Fruit fly (Drosophila melanogaster) whole organism, embryonic: ENCODE results near the gene CG42488.
A peak's percentile ranks its signal among the peaks of the same experiment; 100 is the strongest.

ENCODE experiments used
- Adf1 ChIP-seq: fragments of 200-800 bp; sonication (Bioruptor generic); IDR thresholded peaks from 2 replicates; pipeline ENCODE4 v1.3.6; 2022; ENCODE audit warnings: missing biosample characterization, missing genetic modification characterization
- Atf-2 ChIP-seq: fragments of 200-800 bp; sonication (Bioruptor generic); optimal IDR thresholded peaks from 2 replicates; lab custom pipeline; 2016; ENCODE audit warnings: missing biosample characterization, missing genetic modification characterization
- Bgb ChIP-seq: fragments of 200-800 bp; sonication (Bioruptor generic); IDR thresholded peaks from 2 replicates; pipeline ENCODE4 v1.3.6; 2022; ENCODE audit warnings: missing biosample characterization, missing genetic modification characterization; ENCODE audit not compliant: partially characterized antibody
- CG12299 ChIP-seq: fragments of 200-800 bp; sonication (Bioruptor generic); optimal IDR thresholded peaks from 2 replicates; lab custom pipeline; 2018; ENCODE audit warnings: missing biosample characterization, mild to moderate bottlenecking, missing genetic modification characterization
- CG12391 ChIP-seq: fragments of 200-800 bp; sonication (Bioruptor generic); optimal IDR thresholded peaks from 3 replicates; lab custom pipeline; 2018; ENCODE audit warnings: missing biosample characterization, mild to moderate bottlenecking, missing genetic modification characterization, moderate library complexity
- CG12744 ChIP-seq: fragments of 200-800 bp; sonication (Bioruptor generic); optimal IDR thresholded peaks from 2 replicates; lab custom pipeline; 2016; ENCODE audit warnings: missing biosample characterization, missing genetic modification characterization
- CG16813 ChIP-seq: fragments of 200-800 bp; sonication (Bioruptor generic); IDR thresholded peaks from 3 replicates; pipeline ENCODE4 v1.3.6; 2022; ENCODE audit warnings: missing biosample characterization, missing genetic modification characterization; ENCODE audit not compliant: partially characterized antibody
- CG18476 ChIP-seq: fragments of 200-800 bp; sonication (Bioruptor generic); optimal IDR thresholded peaks from 2 replicates; lab custom pipeline; 2016; ENCODE audit warnings: missing biosample characterization, mild to moderate bottlenecking, missing genetic modification characterization
- CG30431 ChIP-seq: fragments of 200-800 bp; sonication (Bioruptor generic); optimal IDR thresholded peaks from 2 replicates; lab custom pipeline; 2017; ENCODE audit warnings: missing biosample characterization, missing genetic modification characterization
- CG34224 ChIP-seq: fragments of 200-800 bp; sonication (Bioruptor generic); IDR thresholded peaks from 3 replicates; pipeline ENCODE4 v1.3.6; 2022; ENCODE audit warnings: missing biosample characterization, missing genetic modification characterization; ENCODE audit not compliant: partially characterized antibody
- CG42726 ChIP-seq: fragments of 200-800 bp; sonication (Bioruptor generic); IDR thresholded peaks from 2 replicates; pipeline ENCODE4 v1.3.6; 2022; ENCODE audit warnings: missing biosample characterization, missing genetic modification characterization; ENCODE audit not compliant: partially characterized antibody
- CG4730 ChIP-seq: fragments of 200-800 bp; sonication (Bioruptor generic); IDR thresholded peaks from 2 replicates; pipeline ENCODE4 v1.3.6; 2022; ENCODE audit warnings: missing biosample characterization, missing genetic modification characterization
- CG4854 ChIP-seq: fragments of 200-800 bp; sonication (Bioruptor generic); optimal IDR thresholded peaks from 2 replicates; lab custom pipeline; 2016; ENCODE audit warnings: missing biosample characterization, missing genetic modification characterization, inconsistent platforms
- CG5245 ChIP-seq: fragments of 200-800 bp; sonication (Bioruptor generic); optimal IDR thresholded peaks from 3 replicates; lab custom pipeline; 2016; ENCODE audit warnings: missing biosample characterization, missing genetic modification characterization
- CG7963 ChIP-seq: fragments of 200-800 bp; sonication (Bioruptor generic); IDR thresholded peaks from 3 replicates; pipeline ENCODE4 v1.3.6; 2022; ENCODE audit warnings: missing biosample characterization, missing genetic modification characterization; ENCODE audit not compliant: partially characterized antibody
- CG9437 ChIP-seq: fragments of 200-800 bp; sonication (Bioruptor generic); optimal IDR thresholded peaks from 2 replicates; lab custom pipeline; 2018; ENCODE audit warnings: missing biosample characterization, mild to moderate bottlenecking, missing genetic modification characterization
- CG9932 ChIP-seq: fragments of 200-800 bp; sonication (Bioruptor generic); IDR thresholded peaks from 2 replicates; pipeline ENCODE4 v1.3.6; 2022; ENCODE audit warnings: missing biosample characterization, missing genetic modification characterization
- Chrac-16 ChIP-seq: fragments of 200-800 bp; sonication (Bioruptor generic); optimal IDR thresholded peaks from 3 replicates; lab custom pipeline; 2016; ENCODE audit warnings: missing biosample characterization, missing genetic modification characterization
- Drgx ChIP-seq: fragments of 200-800 bp; sonication (Bioruptor generic); IDR thresholded peaks from 2 replicates; pipeline ENCODE4 v1.3.6; 2022; ENCODE audit warnings: missing biosample characterization, missing genetic modification characterization
- Hey ChIP-seq: fragments of 200-800 bp; sonication (Bioruptor generic); optimal IDR thresholded peaks from 3 replicates; lab custom pipeline; 2018; ENCODE audit warnings: missing biosample characterization, mild to moderate bottlenecking, missing genetic modification characterization
- Hr51 ChIP-seq, 2 experiments: fragments of 200-800 bp; sonication (Bioruptor generic); optimal IDR thresholded peaks; 2 replicates in 1 of 2; 3 replicates in 1 of 2; lab custom pipeline; 2016 to 2018; ENCODE audit warnings: missing biosample characterization in 2 of 2, missing genetic modification characterization in 2 of 2, mild to moderate bottlenecking in 1 of 2, moderate library complexity in 1 of 2
- Max ChIP-seq: fragments of 200-800 bp; sonication (Bioruptor generic); optimal IDR thresholded peaks from 2 replicates; lab custom pipeline; 2016; ENCODE audit warnings: missing biosample characterization, mild to moderate bottlenecking, missing genetic modification characterization
- aop ChIP-seq: fragments of 200-800 bp; sonication (Bioruptor generic); IDR thresholded peaks from 2 replicates; pipeline ENCODE4 v1.3.6; 2022; ENCODE audit warnings: missing biosample characterization, missing genetic modification characterization
- ase ChIP-seq: fragments of 200-800 bp; sonication (Bioruptor generic); IDR thresholded peaks from 3 replicates; pipeline ENCODE4 v1.3.6; 2022; ENCODE audit warnings: missing biosample characterization, missing genetic modification characterization
- br ChIP-seq: fragments of >200 bp; optimal IDR thresholded peaks from 2 replicates; lab custom pipeline; 2017
- bsh ChIP-seq, 2 experiments: fragments of 200-800 bp; sonication (Bioruptor generic); optimal IDR thresholded peaks; 2 replicates each; lab custom pipeline; 2017 to 2018; ENCODE audit warnings: mild to moderate bottlenecking in 2 of 2, missing biosample characterization in 2 of 2, missing genetic modification characterization in 2 of 2, moderate library complexity in 1 of 2
- cas ChIP-seq: fragments of 200-800 bp; sonication (Bioruptor generic); IDR thresholded peaks from 2 replicates; pipeline ENCODE4 v1.3.6; 2022; ENCODE audit warnings: missing biosample characterization, missing genetic modification characterization
- crp ChIP-seq, 2 experiments: fragments of 200-800 bp; sonication (Bioruptor generic); optimal IDR thresholded peaks; 2 replicates in 1 of 2; 3 replicates in 1 of 2; lab custom pipeline; 2017; ENCODE audit warnings: missing biosample characterization in 2 of 2, missing genetic modification characterization in 2 of 2, mild to moderate bottlenecking in 1 of 2, moderate library complexity in 1 of 2
- esg ChIP-seq: fragments of 200-800 bp; sonication (Bioruptor generic); conservative IDR thresholded peaks from 2 replicates; pipeline ENCODE4 v1.3.6; 2022; ENCODE audit warnings: missing biosample characterization, missing genetic modification characterization
- exex ChIP-seq: fragments of 200-800 bp; sonication (Bioruptor generic); optimal IDR thresholded peaks from 4 replicates; lab custom pipeline; 2018; ENCODE audit warnings: missing biosample characterization, mild to moderate bottlenecking, missing genetic modification characterization, moderate library complexity
- fd102C ChIP-seq: fragments of 200-800 bp; sonication (Bioruptor generic); optimal IDR thresholded peaks from 2 replicates; lab custom pipeline; 2018; ENCODE audit warnings: missing biosample characterization, mild to moderate bottlenecking, missing genetic modification characterization, moderate library complexity
- fru ChIP-seq: fragments of >200 bp; optimal IDR thresholded peaks from 2 replicates; lab custom pipeline; 2017
- gcm ChIP-seq: fragments of 200-800 bp; sonication (Bioruptor generic); optimal IDR thresholded peaks from 2 replicates; lab custom pipeline; 2019; ENCODE audit warnings: missing biosample characterization, mild to moderate bottlenecking, missing genetic modification characterization, moderate library complexity
- grau ChIP-seq: fragments of 200-800 bp; optimal IDR thresholded peaks from 3 replicates; lab custom pipeline; 2019; ENCODE audit warnings: missing biosample characterization, mild to moderate bottlenecking, missing genetic modification characterization, moderate library complexity
- gro ChIP-seq: fragments of 200-800 bp; sonication (Bioruptor generic); optimal IDR thresholded peaks from 2 replicates; lab custom pipeline; 2016; ENCODE audit warnings: missing biosample characterization, missing genetic modification characterization
- inv ChIP-seq: fragments of 200-800 bp; sonication (Bioruptor generic); IDR thresholded peaks from 2 replicates; pipeline ENCODE4 v1.3.6; 2022; ENCODE audit warnings: missing biosample characterization, missing genetic modification characterization; ENCODE audit not compliant: partially characterized antibody
- jing ChIP-seq: fragments of 200-800 bp; sonication (Bioruptor generic); optimal IDR thresholded peaks from 2 replicates; lab custom pipeline; 2018; ENCODE audit warnings: missing biosample characterization, mild to moderate bottlenecking, missing genetic modification characterization
- kah ChIP-seq: fragments of 200-800 bp; sonication (Bioruptor generic); optimal IDR thresholded peaks from 2 replicates; lab custom pipeline; 2018; ENCODE audit warnings: missing biosample characterization, mild to moderate bottlenecking, missing genetic modification characterization
- lov ChIP-seq, 2 experiments: fragments of 200-800 bp in 1 of 2; fragments of >200 bp in 1 of 2; sonication (Bioruptor generic) in 1 of 2; IDR thresholded peaks in 1 of 2; optimal IDR thresholded peaks in 1 of 2; 2 replicates in 1 of 2; 3 replicates in 1 of 2; pipeline versions ENCODE4 v1.3.6 to Lab custom; 2017 to 2022; ENCODE audit warnings: missing biosample characterization in 1 of 2, missing genetic modification characterization in 1 of 2
- nerfin-2 ChIP-seq: fragments of 200-800 bp; sonication (Bioruptor generic); IDR thresholded peaks from 2 replicates; pipeline ENCODE4 v1.3.6; 2022; ENCODE audit warnings: missing biosample characterization, missing genetic modification characterization; ENCODE audit not compliant: partially characterized antibody
- org-1 ChIP-seq: fragments of 200-800 bp; sonication (Bioruptor generic); optimal IDR thresholded peaks from 2 replicates; lab custom pipeline; 2017; ENCODE audit warnings: missing biosample characterization, missing genetic modification characterization
- prd ChIP-seq, 3 experiments: fragments of >200 bp in 2 of 3; fragments of 200-800 bp in 1 of 3; sonication (Bioruptor generic) in 1 of 3; optimal IDR thresholded peaks in 2 of 3; IDR thresholded peaks in 1 of 3; 2 replicates in 2 of 3; 3 replicates in 1 of 3; pipeline versions ENCODE4 v1.3.6 to Lab custom; 2017 to 2022; ENCODE audit warnings: missing biosample characterization in 1 of 3, missing genetic modification characterization in 1 of 3
- sna ChIP-seq: fragments of 200-800 bp; sonication (Bioruptor generic); IDR thresholded peaks from 2 replicates; pipeline ENCODE4 v1.3.6; 2022; ENCODE audit warnings: missing biosample characterization, missing genetic modification characterization; ENCODE audit not compliant: partially characterized antibody
- tgo ChIP-seq: fragments of 200-800 bp; sonication (Bioruptor generic); IDR thresholded peaks from 3 replicates; pipeline ENCODE4 v1.3.6; 2022; ENCODE audit warnings: missing biosample characterization, missing genetic modification characterization
- tll ChIP-seq, 2 experiments: fragments of 200-800 bp in 1 of 2; fragments of >200 bp in 1 of 2; sonication (Bioruptor generic) in 1 of 2; optimal IDR thresholded peaks; 2 replicates each; lab custom pipeline; 2017 to 2019; ENCODE audit warnings: missing biosample characterization in 2 of 2, missing genetic modification characterization in 2 of 2, mild to moderate bottlenecking in 1 of 2, moderate library complexity in 1 of 2
- vfl ChIP-seq: fragments of 200-800 bp; sonication (Bioruptor generic); optimal IDR thresholded peaks from 2 replicates; lab custom pipeline; 2016; ENCODE audit warnings: missing biosample characterization, missing genetic modification characterization
- vvl ChIP-seq: fragments of 200-800 bp; sonication (Bioruptor generic); IDR thresholded peaks from 2 replicates; pipeline ENCODE4 v1.3.6; 2022; ENCODE audit warnings: missing biosample characterization, missing genetic modification characterization

CG42488 gene

DNA sequence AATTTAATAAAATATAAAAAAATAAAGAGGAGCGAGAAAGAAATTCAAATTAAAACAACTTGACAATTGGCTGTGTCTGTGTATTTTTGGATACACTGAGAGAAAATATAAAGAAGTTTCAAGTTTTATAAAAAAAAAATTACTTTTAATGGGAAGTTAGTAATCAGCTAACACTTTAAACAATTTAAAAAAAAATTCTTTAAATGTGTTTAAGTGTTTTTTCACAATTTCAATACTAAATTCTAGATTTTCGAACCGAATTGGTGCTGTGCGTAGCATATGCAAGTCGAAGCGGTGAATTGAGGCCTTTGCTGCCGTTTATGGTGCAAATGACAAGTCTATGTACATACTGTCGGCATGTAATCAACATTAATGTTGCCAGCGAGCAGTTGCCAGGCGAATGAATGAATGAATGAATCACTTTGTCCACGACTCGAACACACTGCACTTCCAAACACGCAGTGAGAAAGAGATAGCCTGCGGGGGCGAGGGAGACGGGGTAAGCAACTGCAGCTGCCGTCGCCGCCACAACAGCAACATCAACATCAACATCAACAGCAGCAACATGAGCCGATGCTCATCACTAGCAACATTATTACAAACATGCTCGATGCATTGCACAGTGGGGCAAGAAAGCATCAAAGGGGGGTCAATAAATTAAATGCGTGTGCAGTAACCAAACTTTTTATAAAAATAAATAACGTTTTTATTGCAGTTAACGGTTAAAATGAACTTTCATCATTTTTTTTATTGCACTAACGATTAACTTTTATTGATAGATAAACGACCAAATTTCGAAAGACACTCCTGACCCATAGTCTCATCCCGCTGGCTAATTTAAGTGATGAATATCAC is 37.1 kb upstream of the CG42488 start (continued):
- TF ChIP-seq prd (optimal IDR thresholded peaks at IDR 0.05; lab: Kevin White, UChicago) (no peak), prd (GFP tag; IDR thresholded peaks at IDR 0.05; lab: Robert Waterston, UW) (peak; percentile 77), exex (tag; lab: Kevin White, UChicago) (no peak), fru (lab: Kevin White, UChicago) (no peak), gro (GFP tag; lab: Kevin White, UChicago) (no peak), Bgb (GFP tag; lab: Robert Waterston, UW) (no peak), jing (peak; percentile 68), Atf-2 (peak; percentile 45), Drgx (peak; percentile 90), CG12744 (no peak), ase (GFP tag; lab: Robert Waterston, UW) (0 out of 3 replicates have a peak, but pooled peaks have one; percentile 60), CG4854 (GFP tag; lab: Kevin White, UChicago) (peak; percentile 8), CG34224 (GFP tag; lab: Robert Waterston, UW) (no peak), Chrac-16 (GFP tag; lab: Kevin White, UChicago) (peak; percentile 72), tll (GFP tag; optimal IDR thresholded peaks at IDR 0.05; lab: Kevin White, UChicago) (no peak), cas (no peak), CG9437 (GFP tag; lab: Kevin White, UChicago) (no peak), vvl (GFP tag; lab: Robert Waterston, UW) (peak; percentile 83), br (no peak), sna (GFP tag; lab: Robert Waterston, UW) (peak; percentile 43; the same call in 1 of the 2 replicates), vfl (no peak), fd102C (no peak), crp (GFP tag; optimal IDR thresholded peaks at IDR 0.05; lab: Kevin White, UChicago) (peak in 1 of 2 experiments; percentile 22), lov (optimal IDR thresholded peaks at IDR 0.05; lab: Kevin White, UChicago) (no peak), lov (GFP tag; IDR thresholded peaks at IDR 0.05; lab: Robert Waterston, UW) (no peak; the same call in 2 of the 3 replicates), aop (GFP tag; lab: Robert Waterston, UW) (no peak), tgo (GFP tag; lab: Robert Waterston, UW) (peak; percentile 62), Adf1 (GFP tag; lab: Robert Waterston, UW) (no peak), gcm (GFP tag; lab: Kevin White, UChicago) (peak; percentile 79), Hey (no peak), CG5245 (GFP tag; lab: Kevin White, UChicago) (peak; percentile 9), CG9932 (no peak), esg (GFP tag; lab: Robert Waterston, UW) (peak; percentile 61), CG18476 (GFP tag; lab: Kevin White, UChicago) (peak; percentile 25), Hr51 (GFP tag; optimal IDR thresholded peaks at IDR 0.05; lab: Kevin White, UChicago) (peak; percentile 47 to 68), nerfin-2 (no peak; the same call in 1 of the 2 replicates), CG12299 (no peak), bsh (GFP tag; optimal IDR thresholded peaks at IDR 0.05; lab: Kevin White, UChicago) (peak; percentile 82 to 91), org-1 (GFP tag; lab: Kevin White, UChicago) (peak; percentile 51), CG42726 (no peak), kah (GFP tag; lab: Kevin White, UChicago) (no peak), CG4730 (GFP tag; lab: Robert Waterston, UW) (no peak), CG7963 (GFP tag; lab: Robert Waterston, UW) (peak; percentile 16; the same call in 1 of the 3 replicates), inv (no peak), CG12391 (tag; lab: Kevin White, UChicago) (peak; percentile 76), CG30431 (GFP tag; lab: Kevin White, UChicago) (peak; percentile 72), Max (GFP tag; lab: Kevin White, UChicago) (peak; percentile 18), grau (tag; lab: Kevin White, UChicago) (peak; percentile 66), CG16813 (GFP tag; lab: Robert Waterston, UW) (no peak)
